Worm (Caenorhabditis elegans): Measurements from ENCODE around the gene F47B8.8.

Gene F47B8.8

ce11 chrV:14324502-14325467 is 6.7 kb upstream of the F47B8.8 start, which contains the start of the genes F47B8.4 and F47B8.18:
Gene F47B8.4, minus strand, starts transcription at chrV:14324673.
Gene F47B8.18, minus strand, starts transcription at chrV:14325464.
- peak; percentile 83 for TF ChIP-seq ceh-8 (GFP tag; optimal IDR thresholded peaks at IDR 0.05)
- TF ChIP-seq ceh-88 (GFP tag; IDR thresholded peaks at IDR 0.05), result no peak

ce11 chrV:14327776-14328175 is 3.8 kb upstream of the F47B8.8 start, which contains the start of gene F47B8.5:
Gene F47B8.5, minus strand, starts transcription at chrV:14327876.
- TF ChIP-seq fkh-10 (GFP tag; optimal IDR thresholded peaks at IDR 0.05) (no peak), C16A3.4 (tag; optimal IDR thresholded peaks at IDR 0.05) (no peak), nhr-12 (tag; optimal IDR thresholded peaks at IDR 0.05) (no peak), tbx-2 (tag; optimal IDR thresholded peaks at IDR 0.05) (no peak), alr-1 (tag; optimal IDR thresholded peaks at IDR 0.05; ENCODE audit: borderline replicate concordance) (no peak), pax-3 (tag; optimal IDR thresholded peaks at IDR 0.05) (no peak), hlh-17 (GFP tag; optimal IDR thresholded peaks at IDR 0.05; ENCODE audit: borderline replicate concordance) (no peak), nhr-90 (tag; optimal IDR thresholded peaks at IDR 0.05; ENCODE audit: poor library complexity) (no peak), lin-39 (tag; optimal IDR thresholded peaks at IDR 0.05) (no peak), dpl-1 (GFP tag; optimal IDR thresholded peaks at IDR 0.05) (no peak), snpc-4 (tag; optimal IDR thresholded peaks at IDR 0.05) (no peak), egl-13 (tag; optimal IDR thresholded peaks at IDR 0.05) (no peak), nhr-11 (tag; optimal IDR thresholded peaks at IDR 0.05) (no peak), nhr-77 (tag; optimal IDR thresholded peaks at IDR 0.05) (no peak), elt-3 (tag; optimal IDR thresholded peaks at IDR 0.05) (no peak), ceh-82 (tag; optimal IDR thresholded peaks at IDR 0.05) (no peak)

- TF ChIP-seq ets-5 (GFP tag; IDR thresholded peaks at IDR 0.05) (no peak), ceh-82 (tag; optimal IDR thresholded peaks at IDR 0.05) (no peak), mdl-1 (tag; optimal IDR thresholded peaks at IDR 0.05) (no peak), blmp-1 (tag; optimal IDR thresholded peaks at IDR 0.05) (peak; percentile 13), elt-2 (tag; optimal IDR thresholded peaks at IDR 0.05) (no peak)
These were observed 2.7 kb upstream of the F47B8.8 start, which contains the start of gene pepm-1 for ce11 chrV:14328806-14329205. Gene pepm-1, plus strand, starts transcription at chrV:14329106.

- TF ChIP-seq isw-1 (GFP tag; IDR thresholded peaks at IDR 0.05), result no peak
- no peak for TF ChIP-seq blmp-1 (tag; optimal IDR thresholded peaks at IDR 0.05)
- no peak for TF ChIP-seq C04F5.9 (tag; optimal IDR thresholded peaks at IDR 0.05)
- no peak for TF ChIP-seq fos-1 (tag; optimal IDR thresholded peaks at IDR 0.05)
- TF ChIP-seq sox-4 (tag; optimal IDR thresholded peaks at IDR 0.05), result no peak
- no peak for TF ChIP-seq snpc-4 (tag; optimal IDR thresholded peaks at IDR 0.05)
- no peak for TF ChIP-seq ets-5 (GFP tag; IDR thresholded peaks at IDR 0.05)
- no peak for TF ChIP-seq lin-15B (tag; optimal IDR thresholded peaks at IDR 0.05)
- no peak for TF ChIP-seq nhr-20 (tag; optimal IDR thresholded peaks at IDR 0.05)
- no peak for TF ChIP-seq alr-1 (tag; optimal IDR thresholded peaks at IDR 0.05; ENCODE audit: borderline replicate concordance)
- no peak for TF ChIP-seq swsn-7 (tag; optimal IDR thresholded peaks at IDR 0.05)
These were observed 1.6 kb downstream of the F47B8.8 start, which contains the start of gene srm-4 for ce11 chrV:14333116-14333515. Gene srm-4, plus strand, starts transcription at chrV:14333416.

- TF ChIP-seq mab-9 (GFP tag; IDR thresholded peaks at IDR 0.05) (no peak), hpl-2 (GFP tag; optimal IDR thresholded peaks at IDR 0.05) (no peak), nhr-11 (tag; optimal IDR thresholded peaks at IDR 0.05) (no peak), C16A3.4 (tag; optimal IDR thresholded peaks at IDR 0.05) (no peak), nhr-71 (tag; optimal IDR thresholded peaks at IDR 0.05) (peak; percentile 7), nhr-85 (tag) (no peak), hlh-17 (GFP tag; optimal IDR thresholded peaks at IDR 0.05; ENCODE audit: borderline replicate concordance) (no peak), rnt-1 (tag; optimal IDR thresholded peaks at IDR 0.05) (no peak), nhr-47 (tag; optimal IDR thresholded peaks at IDR 0.05) (no peak), fkh-8 (tag; optimal IDR thresholded peaks at IDR 0.05) (peak; percentile 28), ets-5 (GFP tag; IDR thresholded peaks at IDR 0.05) (no peak), ztf-11 (tag; optimal IDR thresholded peaks at IDR 0.05) (no peak), dsc-1 (tag; optimal IDR thresholded peaks at IDR 0.05) (no peak)
These were observed 3.4 kb downstream of the F47B8.8 start, which contains the start of gene srm-5 for ce11 chrV:14334901-14335300. Gene srm-5, plus strand, starts transcription at chrV:14335201.

Data from whole organism, L1 larva.